Worm (Caenorhabditis elegans): ENCODE results near the gene fbxc-19.

Gene fbxc-19

DNA sequence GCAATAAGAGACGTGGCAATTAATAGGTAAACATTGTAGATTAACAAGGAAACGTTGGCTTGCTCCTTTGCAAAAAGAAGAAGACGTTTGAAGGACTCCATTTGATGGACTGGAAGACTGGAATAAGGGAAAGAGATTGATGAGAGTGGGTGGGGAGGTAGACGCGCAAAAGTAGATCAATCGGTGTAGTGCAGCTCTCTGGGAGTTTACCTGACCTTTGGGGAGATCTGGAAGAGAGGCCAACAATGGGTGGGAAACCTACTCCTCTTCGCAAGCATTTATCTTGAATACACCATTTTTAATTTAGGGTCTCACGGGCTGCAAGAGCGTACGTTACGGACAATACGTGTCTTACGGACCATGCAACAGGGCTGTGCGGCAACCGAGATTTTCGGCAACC lies 13.9 kb upstream of the fbxc-19 start, which contains the start of gene C08F1.12:
Gene C08F1.12, minus strand, starts transcription at position 101 of the 400 bp plus-strand sequence.
- TF ChIP-seq zfp-3 (GFP tag; conservative IDR thresholded peaks at IDR 0.05) (no peak), mdl-1 (tag; optimal IDR thresholded peaks at IDR 0.05) (no peak), rbr-2 (tag; optimal IDR thresholded peaks at IDR 0.05) (no peak), hlh-30 (tag; optimal IDR thresholded peaks at IDR 0.05; ENCODE audit: insufficient read depth) (no peak), lim-7 (GFP tag; IDR thresholded peaks at IDR 0.05) (no peak), tag-97 (GFP tag; IDR thresholded peaks at IDR 0.05) (no peak), ctbp-1 (GFP tag; IDR thresholded peaks at IDR 0.05) (no peak), daf-16 (GFP tag; optimal IDR thresholded peaks at IDR 0.05) (no peak), daf-16 (tag; optimal IDR thresholded peaks at IDR 0.05) (no peak), F49E8.2 (tag; optimal IDR thresholded peaks at IDR 0.05; ENCODE audit: borderline replicate concordance) (no peak), ztf-7 (tag; optimal IDR thresholded peaks at IDR 0.05) (no peak), ztf-11 (tag; optimal IDR thresholded peaks at IDR 0.05) (no peak), Y75B8A.6 (GFP tag; IDR thresholded peaks at IDR 0.05) (no peak), spr-3 (GFP tag; optimal IDR thresholded peaks at IDR 0.05) (no peak), mxl-2 (GFP tag; conservative IDR thresholded peaks at IDR 0.05) (no peak), daf-8 (GFP tag; IDR thresholded peaks at IDR 0.05) (no peak), Y5F2A.4 (GFP tag; optimal IDR thresholded peaks at IDR 0.05) (no peak), zag-1 (tag; optimal IDR thresholded peaks at IDR 0.05) (no peak), nhr-6 (tag; optimal IDR thresholded peaks at IDR 0.05) (no peak), unc-130 (GFP tag; optimal IDR thresholded peaks at IDR 0.05) (no peak), snpc-1.2 (GFP tag; IDR thresholded peaks at IDR 0.05) (no peak)

DNA sequence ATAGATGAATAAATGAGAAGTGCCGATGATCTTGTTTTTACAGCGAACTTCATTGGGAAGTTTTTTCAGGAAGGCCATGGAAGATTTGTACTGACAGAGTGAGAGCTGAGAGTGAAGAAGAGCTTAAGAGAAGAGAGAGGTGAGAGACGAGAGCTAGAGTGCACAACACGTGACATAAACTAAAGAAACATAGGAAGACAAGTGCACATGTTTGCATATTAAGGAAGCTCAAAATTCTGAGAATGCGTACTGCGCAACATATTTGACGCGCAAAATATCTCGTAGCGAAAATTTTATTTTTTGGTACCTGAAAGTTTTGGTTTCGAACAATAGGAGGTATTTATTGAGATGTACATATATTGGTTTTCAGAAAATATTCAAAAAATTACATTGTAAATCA lies 12.1 kb upstream of the fbxc-19 start, which contains the start of gene C08F1.8:
Gene C08F1.8, minus strand, starts transcription at position 101 of the 400 bp plus-strand sequence.
- no peak for TF ChIP-seq nhr-28 (tag; optimal IDR thresholded peaks at IDR 0.05)
- TF ChIP-seq dve-1 (tag; optimal IDR thresholded peaks at IDR 0.05; ENCODE audit: insufficient read depth) = no peak
- TF ChIP-seq fkh-10 (GFP tag; optimal IDR thresholded peaks at IDR 0.05) = no peak
- TF ChIP-seq ceh-28 (tag; optimal IDR thresholded peaks at IDR 0.05) = no peak
- TF ChIP-seq nhr-111 (GFP tag; optimal IDR thresholded peaks at IDR 0.05) = no peak
- TF ChIP-seq php-3 (GFP tag; IDR thresholded peaks at IDR 0.05) = no peak
- no peak for TF ChIP-seq aha-1 (tag)
- no peak for TF ChIP-seq ztf-11 (tag; optimal IDR thresholded peaks at IDR 0.05)
- TF ChIP-seq nhr-10 (tag; optimal IDR thresholded peaks at IDR 0.05) = no peak
- no peak for TF ChIP-seq snpc-1.2 (GFP tag; IDR thresholded peaks at IDR 0.05)
- no peak for TF ChIP-seq zfp-3 (GFP tag; conservative IDR thresholded peaks at IDR 0.05)
- TF ChIP-seq dmd-9 (GFP tag; IDR thresholded peaks at IDR 0.05) = no peak
- TF ChIP-seq sdz-12 (GFP tag; optimal IDR thresholded peaks at IDR 0.05) = no peak
- no peak for TF ChIP-seq ama-1 (optimal IDR thresholded peaks at IDR 0.05)
- TF ChIP-seq zip-2 (tag; optimal IDR thresholded peaks at IDR 0.05) = no peak
- no peak for TF ChIP-seq hmg-1.1 (GFP tag; IDR thresholded peaks at IDR 0.05)
- TF ChIP-seq tra-1 (GFP tag; IDR thresholded peaks at IDR 0.05) = no peak
- TF ChIP-seq tag-97 (GFP tag; IDR thresholded peaks at IDR 0.05) = no peak

DNA sequence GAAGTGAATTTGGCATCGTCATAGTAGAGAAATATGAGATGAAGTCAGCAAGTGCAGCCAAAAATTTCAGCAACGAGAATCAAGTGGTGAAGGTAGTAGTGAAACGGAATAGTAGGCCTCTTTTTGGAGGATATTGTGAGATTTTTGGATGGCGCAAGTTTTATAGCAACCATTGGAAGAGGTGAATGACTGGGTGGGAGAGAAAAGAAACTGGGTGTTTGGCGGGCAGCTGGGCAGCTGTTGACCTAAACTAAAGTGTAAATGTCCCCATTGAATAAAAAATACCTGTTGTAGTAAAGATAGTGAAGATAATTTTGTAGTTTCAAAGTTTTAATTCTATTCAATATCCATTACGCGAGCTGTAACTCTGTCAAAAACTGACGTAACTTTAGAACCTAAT lies 4.2 kb upstream of the fbxc-19 start:
- TF ChIP-seq F26F4.8 (GFP tag; conservative IDR thresholded peaks at IDR 0.05) = no peak
- TF ChIP-seq vab-7 (GFP tag; IDR thresholded peaks at IDR 0.05) = no peak
- no peak for TF ChIP-seq gei-8 (GFP tag; optimal IDR thresholded peaks at IDR 0.05)
- no peak for TF ChIP-seq lin-13 (GFP tag; optimal IDR thresholded peaks at IDR 0.05)
- no peak for TF ChIP-seq rbr-2 (tag; optimal IDR thresholded peaks at IDR 0.05)
- no peak for TF ChIP-seq mdl-1 (tag; optimal IDR thresholded peaks at IDR 0.05)
- TF ChIP-seq R02D3.7 (tag; optimal IDR thresholded peaks at IDR 0.05) = no peak
- TF ChIP-seq saeg-2 (GFP tag; IDR thresholded peaks at IDR 0.05) = no peak
- no peak for TF ChIP-seq Y48G9A.11 (GFP tag; IDR thresholded peaks at IDR 0.05)
- no peak for TF ChIP-seq ceh-32 (tag; optimal IDR thresholded peaks at IDR 0.05; ENCODE audit: poor library complexity)
- TF ChIP-seq T26A8.4 (GFP tag; IDR thresholded peaks at IDR 0.05) = no peak
- TF ChIP-seq zip-2 (tag; optimal IDR thresholded peaks at IDR 0.05) = no peak
- no peak for TF ChIP-seq arid-1 (GFP tag; conservative IDR thresholded peaks at IDR 0.05)
- no peak for TF ChIP-seq hlh-30 (tag; optimal IDR thresholded peaks at IDR 0.05; ENCODE audit: insufficient read depth)
- TF ChIP-seq mxl-3 (GFP tag; optimal IDR thresholded peaks at IDR 0.05) = no peak
- no peak for TF ChIP-seq nhr-28 (tag; optimal IDR thresholded peaks at IDR 0.05)
- TF ChIP-seq hif-1 (tag; optimal IDR thresholded peaks at IDR 0.05) = no peak
- no peak for TF ChIP-seq aha-1 (tag)
